Fruit fly (Drosophila melanogaster): ENCODE data around the gene CG15548.
A peak's percentile ranks its signal among the peaks of the same experiment; 100 is the strongest.

Gene CG15548

DNA sequence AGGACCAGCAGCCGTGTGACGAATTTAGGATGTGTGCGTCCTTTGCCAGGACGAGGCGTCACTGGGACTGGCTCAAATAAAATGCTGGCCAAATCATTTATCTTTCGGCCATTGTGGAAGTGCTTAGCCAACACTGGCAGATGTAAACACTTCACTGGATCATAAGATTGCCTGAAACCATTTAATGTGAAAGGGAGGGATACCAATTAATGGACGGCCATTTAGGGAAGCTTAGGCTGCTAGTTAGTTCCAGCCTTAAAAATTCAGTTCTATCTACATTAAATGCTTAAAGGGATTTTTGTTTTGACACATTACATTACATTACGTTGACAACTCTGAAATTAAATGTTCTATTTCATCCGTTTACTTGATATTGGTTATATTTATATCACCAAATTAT is at the start of gene CG15548:
TSS of gene CG15548 (plus strand) at position 301 of the 400 bp plus-strand sequence.
- TF ChIP-seq CG6163 (GFP tag; IDR thresholded peaks at IDR 0.05), result no peak
- no peak for TF ChIP-seq CG8319 (GFP tag; optimal IDR thresholded peaks at IDR 0.05)
- TF ChIP-seq net (GFP tag; optimal IDR thresholded peaks at IDR 0.05), result no peak
- TF ChIP-seq achi (GFP tag; optimal IDR thresholded peaks at IDR 0.05), result no peak
- TF ChIP-seq CG8632 (GFP tag; optimal IDR thresholded peaks at IDR 0.05), result no peak
- no peak for TF ChIP-seq Gug (GFP tag; IDR thresholded peaks at IDR 0.05)
- no peak for TF ChIP-seq CG1621 (tag; optimal IDR thresholded peaks at IDR 0.05)
- TF ChIP-seq fd59A (GFP tag; optimal IDR thresholded peaks at IDR 0.05), result no peak
- TF ChIP-seq CG32006 (GFP tag; optimal IDR thresholded peaks at IDR 0.05), result no peak
- no peak for TF ChIP-seq Ets21C (GFP tag; optimal IDR thresholded peaks at IDR 0.05)

DNA sequence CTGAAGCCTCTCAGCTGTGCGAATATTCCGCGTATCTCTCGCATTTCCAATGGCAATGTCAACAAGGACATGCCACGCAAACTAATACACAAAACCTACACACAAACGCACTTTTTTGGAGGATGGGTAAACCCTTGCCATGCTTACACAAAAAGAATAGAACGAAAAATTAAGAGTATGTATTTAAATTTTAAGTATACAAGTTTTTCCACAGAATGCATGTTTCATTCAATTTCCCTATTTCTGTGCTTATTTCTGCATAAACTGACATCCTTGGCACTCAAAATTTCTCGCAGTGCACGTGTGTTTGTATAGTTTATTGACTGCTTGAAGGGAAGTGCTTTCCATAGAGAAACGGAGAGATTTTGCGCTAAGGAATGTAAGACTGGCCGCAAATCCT is 49.7 kb upstream of the CG15548 start:
- TF ChIP-seq eg (GFP tag; IDR thresholded peaks at IDR 0.05), result no peak
- TF ChIP-seq CG8119 (GFP tag; IDR thresholded peaks at IDR 0.05), result no peak
- no peak for TF ChIP-seq pdm3 (GFP tag; optimal IDR thresholded peaks at IDR 0.05)
- no peak for TF ChIP-seq CG15336 (GFP tag; IDR thresholded peaks at IDR 0.05)
- TF ChIP-seq CG3032 (tag; optimal IDR thresholded peaks at IDR 0.05), result no peak
- no peak for TF ChIP-seq CG8632 (GFP tag; optimal IDR thresholded peaks at IDR 0.05)
- TF ChIP-seq CG31627 (GFP tag; optimal IDR thresholded peaks at IDR 0.05), result no peak
- TF ChIP-seq Sox102F (GFP tag; optimal IDR thresholded peaks at IDR 0.05), result no peak
- TF ChIP-seq dsx (GFP tag; optimal IDR thresholded peaks at IDR 0.05; ENCODE audit: poor library complexity, severe bottlenecking), result no peak
- TF ChIP-seq CG3919 (GFP tag; optimal IDR thresholded peaks at IDR 0.05), result no peak
- no peak for TF ChIP-seq vri (GFP tag; optimal IDR thresholded peaks at IDR 0.05)
- no peak for TF ChIP-seq Gug (GFP tag; IDR thresholded peaks at IDR 0.05)
- TF ChIP-seq Hr39 (GFP tag; optimal IDR thresholded peaks at IDR 0.05), result no peak
- TF ChIP-seq spab (GFP tag; optimal IDR thresholded peaks at IDR 0.05), result no peak
- no peak for TF ChIP-seq CG6792 (GFP tag; optimal IDR thresholded peaks at IDR 0.05)
- no peak for TF ChIP-seq OdsH (GFP tag; optimal IDR thresholded peaks at IDR 0.05)
- TF ChIP-seq svp (GFP tag), result no peak
- TF ChIP-seq CG16779 (tag; optimal IDR thresholded peaks at IDR 0.05), result no peak

DNA sequence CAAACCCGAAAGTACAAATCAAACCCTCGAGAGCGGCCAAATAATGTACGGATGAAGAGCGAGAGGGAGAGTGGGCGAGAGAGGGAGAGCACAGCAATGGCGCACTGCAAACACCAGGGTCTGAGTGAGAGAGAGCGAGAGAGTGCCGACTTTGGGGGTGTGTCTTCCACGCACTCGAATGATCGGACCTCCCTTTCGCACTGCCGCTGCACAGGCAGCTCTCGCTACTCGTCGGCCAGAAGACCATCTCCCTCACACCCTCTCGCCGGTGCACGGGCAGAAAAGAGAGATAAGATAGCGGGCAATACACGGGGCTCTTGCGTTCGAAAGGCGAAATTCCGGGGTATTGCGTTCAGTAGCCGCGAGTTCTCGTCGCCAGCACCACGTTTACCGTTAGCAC is 47.1 kb upstream of the CG15548 start, which contains the start of gene Ptx1:
TSS of gene Ptx1 (plus strand) at position 353 of the 400 bp plus-strand sequence.
- TF ChIP-seq fkh (GFP tag; optimal IDR thresholded peaks at IDR 0.05) (peak; percentile 95), svp (GFP tag) (peak; percentile 57), CG10631 (GFP tag; optimal IDR thresholded peaks at IDR 0.05) (no peak), CG3919 (GFP tag; optimal IDR thresholded peaks at IDR 0.05) (peak; percentile 21), Sox14 (GFP tag; optimal IDR thresholded peaks at IDR 0.05) (peak; percentile 31), CG8632 (GFP tag; optimal IDR thresholded peaks at IDR 0.05) (no peak), CG1621 (tag; optimal IDR thresholded peaks at IDR 0.05) (peak; percentile 58), CG6163 (GFP tag; IDR thresholded peaks at IDR 0.05) (peak; percentile 57)

DNA sequence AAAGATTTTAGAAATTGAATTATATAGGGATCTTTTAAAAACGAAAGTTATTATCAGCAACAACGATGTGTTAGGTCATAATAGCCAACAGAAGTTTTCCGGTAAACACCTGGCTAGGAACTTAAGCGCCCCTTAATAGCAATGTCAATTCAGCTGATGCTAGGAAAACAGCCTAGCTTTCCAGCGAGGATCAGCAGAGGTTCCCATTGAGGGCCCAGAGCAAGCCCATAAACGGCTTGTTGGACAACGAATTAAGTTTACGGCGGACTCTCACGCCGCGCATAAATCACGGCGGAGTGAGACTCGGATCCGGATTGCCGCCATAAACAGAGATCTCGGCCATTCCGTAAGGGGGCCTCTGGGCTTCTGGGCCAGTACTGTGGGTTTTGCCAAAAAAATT is 45.8 kb upstream of the CG15548 start:
- TF ChIP-seq CG6163 (GFP tag; IDR thresholded peaks at IDR 0.05) (0 out of 3 replicates have a peak, but pooled peaks have one; percentile 13), Sox15 (GFP tag; optimal IDR thresholded peaks at IDR 0.05) (no peak)

DNA sequence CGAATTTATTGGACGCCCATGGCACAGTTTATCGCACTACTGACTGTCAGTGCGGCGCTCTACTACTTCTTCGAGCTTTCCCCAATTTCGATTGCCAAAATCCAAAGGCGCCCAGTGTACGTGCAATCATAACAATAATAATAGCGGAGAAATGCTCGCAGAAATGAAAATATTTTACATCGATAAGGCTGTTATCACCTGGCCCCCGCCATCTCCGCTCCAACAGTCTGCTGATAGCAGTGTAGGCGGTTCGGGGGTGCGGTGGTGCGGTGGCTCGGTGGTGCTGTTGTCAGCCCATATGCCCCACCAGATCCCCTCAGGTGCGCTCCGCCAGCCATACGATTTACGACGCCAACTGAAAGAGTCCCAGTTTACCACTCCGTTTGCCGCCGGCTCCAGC is 44.3 kb upstream of the CG15548 start:
- TF ChIP-seq Smox (GFP tag; optimal IDR thresholded peaks at IDR 0.05), result no peak
- peak; percentile 77 for TF ChIP-seq fkh (GFP tag; optimal IDR thresholded peaks at IDR 0.05)
- TF ChIP-seq CG6163 (GFP tag; IDR thresholded peaks at IDR 0.05), result 0 out of 3 replicates have a peak, but pooled peaks have one; percentile 30

DNA sequence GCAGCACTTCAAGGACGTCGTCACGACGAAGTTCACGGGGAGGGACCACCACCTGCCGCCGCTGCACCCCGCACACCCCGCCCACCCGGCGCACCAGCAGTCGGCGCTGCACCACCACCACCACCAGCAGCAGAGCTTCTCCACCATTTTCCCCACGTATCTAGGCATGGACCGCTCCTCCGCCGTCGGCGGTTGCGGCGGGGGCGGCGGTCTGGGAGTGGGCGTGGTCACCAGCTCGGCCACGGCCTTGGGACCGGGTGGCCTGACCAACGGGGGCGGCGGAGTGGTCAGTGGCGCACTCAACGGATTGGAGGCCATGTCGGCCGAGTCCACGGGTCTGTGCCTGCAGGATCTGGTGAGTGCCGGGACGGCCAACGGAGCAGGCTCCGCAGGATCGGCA is 43.5 kb upstream of the CG15548 start:
- TF ChIP-seq CG32006 (GFP tag; optimal IDR thresholded peaks at IDR 0.05) (no peak), Eip93F (GFP tag; optimal IDR thresholded peaks at IDR 0.05) (no peak), CG4318 (GFP tag; optimal IDR thresholded peaks at IDR 0.05) (no peak), Hr4 (GFP tag; optimal IDR thresholded peaks at IDR 0.05) (no peak), esn (GFP tag; optimal IDR thresholded peaks at IDR 0.05) (no peak), CG31627 (GFP tag; optimal IDR thresholded peaks at IDR 0.05) (no peak), acj6 (GFP tag; optimal IDR thresholded peaks at IDR 0.05) (no peak), Sox14 (GFP tag; optimal IDR thresholded peaks at IDR 0.05) (no peak), ss (GFP tag; optimal IDR thresholded peaks at IDR 0.05) (no peak), eg (GFP tag; IDR thresholded peaks at IDR 0.05) (no peak), CG9139 (GFP tag; optimal IDR thresholded peaks at IDR 0.05) (no peak), fkh (GFP tag; optimal IDR thresholded peaks at IDR 0.05) (no peak)

Measured in whole organism, prepupa.